Worm (Caenorhabditis elegans) whole organism, L1 larva: ENCODE measurements around the gene F32D1.3.
A peak's percentile ranks its signal among the peaks of the same experiment; 100 is the strongest.

Experiments used
- C16A3.4 ChIP-seq: fragments of 150-350 bp; optimal IDR thresholded peaks from 2 replicates; lab custom pipeline; 2014; ENCODE audit warnings: missing biosample characterization, missing genetic modification characterization
- C34B4.2 ChIP-seq: sonication (generic microtip); optimal IDR thresholded peaks from 2 replicates; lab custom pipeline; 2017; ENCODE audit warnings: mild to moderate bottlenecking, missing genetic modification characterization, missing compliant biosample characterization
- F16B12.6 ChIP-seq: fragments of 150-350 bp; optimal IDR thresholded peaks from 2 replicates; lab custom pipeline; 2014; ENCODE audit warnings: missing biosample characterization, missing genetic modification characterization
- blmp-1 ChIP-seq: fragments of 150-350 bp; optimal IDR thresholded peaks from 2 replicates; lab custom pipeline; 2014; ENCODE audit warnings: missing biosample characterization, missing genetic modification characterization
- ceh-8 ChIP-seq: fragments of 200-800 bp; sonication (Bioruptor generic); optimal IDR thresholded peaks from 2 replicates; lab custom pipeline; 2018; ENCODE audit warnings: mild to moderate bottlenecking, missing genetic modification characterization, moderate library complexity, missing compliant biosample characterization
- ceh-90 ChIP-seq: sonication (generic microtip); optimal IDR thresholded peaks from 2 replicates; lab custom pipeline; 2016; ENCODE audit warnings: missing genetic modification characterization, missing compliant biosample characterization
- efl-1 ChIP-seq, 4 experiments: fragments of 150-350 bp; optimal IDR thresholded peaks in 3 of 4; peaks in 1 of 4; 1 replicate in 1 of 4; 2 replicates in 3 of 4; lab custom pipeline; 2014; ENCODE audit warnings: missing biosample characterization in 2 of 4, missing genetic modification characterization in 2 of 4, missing genetic modification reagents in 2 of 4
- egl-13 ChIP-seq: sonication (generic microtip); optimal IDR thresholded peaks from 2 replicates; lab custom pipeline; 2016; ENCODE audit warnings: missing genotype, missing genetic modification reagents, missing genetic modification characterization, missing compliant biosample characterization
- elt-3 ChIP-seq, 6 experiments: fragments of 150-350 bp in 1 of 6; sonication (generic microtip); optimal IDR thresholded peaks; 2 replicates each; lab custom pipeline; 2017 to 2018; ENCODE audit warnings: missing biosample characterization in 6 of 6, missing genetic modification characterization in 6 of 6, inconsistent platforms in 1 of 6
- ets-5 ChIP-seq: fragments of 200-800 bp; sonication (Bioruptor generic); IDR thresholded peaks from 2 replicates; pipeline ENCODE4 v1.3.6; 2022; ENCODE audit warnings: missing genetic modification characterization, missing compliant biosample characterization
- fkh-4 ChIP-seq: sonication (generic microtip); optimal IDR thresholded peaks from 2 replicates; lab custom pipeline; 2016; ENCODE audit warnings: missing compliant biosample characterization, missing genetic modification characterization, borderline replicate concordance
- fkh-8 ChIP-seq: sonication (generic microtip); optimal IDR thresholded peaks from 2 replicates; lab custom pipeline; 2016; ENCODE audit warnings: mild to moderate bottlenecking, missing genetic modification characterization, missing compliant biosample characterization
- fos-1 ChIP-seq: fragments of 150-350 bp; optimal IDR thresholded peaks from 2 replicates; lab custom pipeline; 2014; ENCODE audit warnings: missing biosample characterization, missing genetic modification characterization
- grh-1 ChIP-seq: fragments of 200-800 bp; sonication (Bioruptor generic); IDR thresholded peaks from 2 replicates; pipeline ENCODE4 v1.3.6; 2022; ENCODE audit warnings: missing genetic modification reagents, missing genetic modification characterization, missing compliant biosample characterization
- hlh-17 ChIP-seq: fragments of 200-800 bp; sonication (Bioruptor generic); optimal IDR thresholded peaks from 2 replicates; lab custom pipeline; 2018; ENCODE audit warnings: missing genetic modification characterization, mild to moderate bottlenecking, missing compliant biosample characterization, moderate library complexity, borderline replicate concordance
- hpl-2 ChIP-seq: fragments of 150-350 bp; optimal IDR thresholded peaks from 2 replicates; lab custom pipeline; 2014; ENCODE audit warnings: missing biosample characterization, missing genetic modification reagents, missing genetic modification characterization
- lin-13 ChIP-seq: fragments of 150-350 bp; optimal IDR thresholded peaks from 2 replicates; lab custom pipeline; 2014; ENCODE audit warnings: missing biosample characterization, missing genetic modification reagents, missing genetic modification characterization
- lin-14 ChIP-seq: fragments of 200-800 bp; sonication (Bioruptor generic); optimal IDR thresholded peaks from 2 replicates; lab custom pipeline; 2018; ENCODE audit warnings: mild to moderate bottlenecking, missing genetic modification characterization, moderate library complexity, missing compliant biosample characterization
- lin-35 ChIP-seq, 2 experiments: fragments of 150-350 bp; optimal IDR thresholded peaks; 2 replicates each; lab custom pipeline; 2014; ENCODE audit warnings: missing biosample characterization in 2 of 2, missing genetic modification characterization in 2 of 2, missing genetic modification reagents in 2 of 2
- lin-39 ChIP-seq: fragments of 150-350 bp; optimal IDR thresholded peaks from 2 replicates; lab custom pipeline; 2014; ENCODE audit warnings: missing biosample characterization, missing genetic modification reagents, missing genetic modification characterization
- lir-3 ChIP-seq: sonication (generic microtip); optimal IDR thresholded peaks from 2 replicates; lab custom pipeline; 2016; ENCODE audit warnings: mild to moderate bottlenecking, missing genetic modification characterization, moderate library complexity, missing compliant biosample characterization; ENCODE audit not compliant: poor library complexity
- lsy-2 ChIP-seq, 2 experiments: fragments of 150-350 bp; optimal IDR thresholded peaks; 2 replicates each; lab custom pipeline; 2014; ENCODE audit warnings: missing biosample characterization in 2 of 2, missing genetic modification characterization in 2 of 2
- mdl-1 ChIP-seq, 2 experiments: fragments of 150-350 bp; optimal IDR thresholded peaks; 2 replicates each; lab custom pipeline; 2014 to 2017; ENCODE audit warnings: missing biosample characterization in 2 of 2, missing genetic modification characterization in 2 of 2, inconsistent platforms in 1 of 2
- mef-2 ChIP-seq: fragments of 150-350 bp; optimal IDR thresholded peaks from 2 replicates; lab custom pipeline; 2014; ENCODE audit warnings: missing biosample characterization, missing genetic modification characterization
- mep-1 ChIP-seq: fragments of 150-350 bp; optimal IDR thresholded peaks from 2 replicates; lab custom pipeline; 2014; ENCODE audit warnings: missing biosample characterization, missing genetic modification characterization
- nhr-11 ChIP-seq: fragments of 150-350 bp; optimal IDR thresholded peaks from 2 replicates; lab custom pipeline; 2014; ENCODE audit warnings: missing biosample characterization, missing genetic modification characterization
- nhr-12 ChIP-seq: sonication (generic microtip); optimal IDR thresholded peaks from 2 replicates; lab custom pipeline; 2017; ENCODE audit warnings: missing biosample characterization, missing genetic modification characterization
- nhr-47 ChIP-seq: sonication (generic microtip); optimal IDR thresholded peaks from 2 replicates; lab custom pipeline; 2016; ENCODE audit warnings: mild to moderate bottlenecking, missing genetic modification characterization, moderate library complexity, missing compliant biosample characterization
- nhr-76 ChIP-seq: sonication (generic microtip); optimal IDR thresholded peaks from 2 replicates; lab custom pipeline; 2017; ENCODE audit warnings: missing biosample characterization, missing genetic modification characterization
- nhr-84 ChIP-seq: sonication (generic microtip); optimal IDR thresholded peaks from 2 replicates; lab custom pipeline; 2017; ENCODE audit warnings: missing biosample characterization, missing genetic modification characterization
- nhr-85 ChIP-seq: sonication (generic microtip); peaks from one replicate; lab custom pipeline; 2016; ENCODE audit warnings: missing genetic modification characterization, inconsistent platforms, missing compliant biosample characterization
- pag-3 ChIP-seq: sonication (generic microtip); optimal IDR thresholded peaks from 2 replicates; lab custom pipeline; 2017; ENCODE audit warnings: missing genetic modification characterization, mild to moderate bottlenecking, missing compliant biosample characterization, antibody characterized with exemption, borderline replicate concordance; ENCODE audit not compliant: insufficient read depth
- pax-3 ChIP-seq: fragments of 200-800 bp; sonication (Bioruptor generic); optimal IDR thresholded peaks from 2 replicates; lab custom pipeline; 2018; ENCODE audit warnings: mild to moderate bottlenecking, missing genetic modification characterization, moderate library complexity, missing compliant biosample characterization
- rnt-1 ChIP-seq: sonication (generic microtip); optimal IDR thresholded peaks from 2 replicates; lab custom pipeline; 2016; ENCODE audit warnings: mild to moderate bottlenecking, missing genetic modification characterization, moderate library complexity, missing compliant biosample characterization
- snpc-4 ChIP-seq: fragments of 150-350 bp; optimal IDR thresholded peaks from 2 replicates; lab custom pipeline; 2014; ENCODE audit warnings: missing biosample characterization, missing genetic modification characterization
- snu-23 ChIP-seq: sonication (generic microtip); optimal IDR thresholded peaks from 2 replicates; lab custom pipeline; 2016; ENCODE audit warnings: missing genetic modification characterization, missing compliant biosample characterization
- sox-4 ChIP-seq: sonication (generic microtip); optimal IDR thresholded peaks from 2 replicates; lab custom pipeline; 2016; ENCODE audit warnings: missing genetic modification characterization, missing compliant biosample characterization
- tbx-2 ChIP-seq: sonication (generic microtip); optimal IDR thresholded peaks from 2 replicates; lab custom pipeline; 2016; ENCODE audit warnings: missing genetic modification characterization, missing compliant biosample characterization
- tlp-1 ChIP-seq: fragments of 150-350 bp; optimal IDR thresholded peaks from 2 replicates; lab custom pipeline; 2014; ENCODE audit warnings: missing biosample characterization, missing genetic modification characterization
- unc-30 ChIP-seq: sonication (generic microtip); optimal IDR thresholded peaks from 2 replicates; lab custom pipeline; 2017; ENCODE audit warnings: missing biosample characterization, missing genetic modification characterization
- unc-86 ChIP-seq: sonication (generic microtip); optimal IDR thresholded peaks from 2 replicates; lab custom pipeline; 2016; ENCODE audit warnings: missing genetic modification characterization, missing compliant biosample characterization
- vab-15 ChIP-seq: sonication (generic microtip); optimal IDR thresholded peaks from 2 replicates; lab custom pipeline; 2017; ENCODE audit warnings: missing genotype, mild to moderate bottlenecking, missing genetic modification characterization, missing compliant biosample characterization
- zip-4 ChIP-seq: fragments of 200-800 bp; sonication (Bioruptor generic); optimal IDR thresholded peaks from 2 replicates; lab custom pipeline; 2018; ENCODE audit warnings: mild to moderate bottlenecking, missing genetic modification characterization, moderate library complexity, missing compliant biosample characterization
- ztf-11 ChIP-seq, 2 experiments: sonication (generic microtip); optimal IDR thresholded peaks; 2 replicates each; lab custom pipeline; 2016 to 2017; ENCODE audit warnings: missing genetic modification characterization in 2 of 2, missing biosample characterization in 1 of 2, missing compliant biosample characterization in 1 of 2
- ztf-4 ChIP-seq: fragments of 150-350 bp; optimal IDR thresholded peaks from 2 replicates; lab custom pipeline; 2014; ENCODE audit warnings: missing biosample characterization, missing genetic modification characterization

F32D1.3 gene

ce11 chrV:4361505-4361904 is at the start of gene F32D1.3:
F32D1.3 (minus strand) TSS chrV:4361569.
- TF ChIP-seq nhr-84 (tag; lab: Kevin White, UChicago) (no peak), blmp-1 (tag; lab: Kevin White, UChicago) (peak; percentile 12)
- TF ChIP-seq, all 84 proteins: peak for 1

- TF ChIP-seq snpc-4 (no peak), F16B12.6 (tag; lab: Kevin White, UChicago) (no peak), ceh-8 (no peak), mef-2 (tag; lab: Kevin White, UChicago) (no peak), lin-35 (GFP tag; optimal IDR thresholded peaks at IDR 0.05; lab: Kevin White, UChicago) (no peak), hpl-2 (no peak), elt-3 (tag; optimal IDR thresholded peaks at IDR 0.05; lab: Kevin White, UChicago) (no peak), snu-23 (no peak), nhr-47 (tag; lab: Kevin White, UChicago) (no peak), lsy-2 (tag; optimal IDR thresholded peaks at IDR 0.05; lab: Kevin White, UChicago) (no peak), pag-3 (tag; lab: Kevin White, UChicago) (no peak)
These were observed 49.3 kb upstream of the F32D1.3 start, which contains the start of gene Y47D7A.3 for ce11 chrV:4410643-4411042. Y47D7A.3 (plus strand) TSS chrV:4410943.

- TF ChIP-seq nhr-76 (tag; lab: Kevin White, UChicago) = no peak
- TF ChIP-seq mef-2 (tag; lab: Kevin White, UChicago) = no peak
- TF ChIP-seq vab-15 (tag; lab: Kevin White, UChicago) = no peak
- no peak for TF ChIP-seq ceh-8
- no peak for TF ChIP-seq unc-30 (tag; lab: Kevin White, UChicago)
- TF ChIP-seq mdl-1 (tag; optimal IDR thresholded peaks at IDR 0.05; lab: Kevin White, UChicago) = no peak
- TF ChIP-seq nhr-11 (tag; lab: Kevin White, UChicago) = no peak
These were observed 46.1 kb upstream of the F32D1.3 start, which contains the start of gene nhr-118 for ce11 chrV:4407519-4407918. nhr-118 (plus strand) TSS chrV:4407819.

- TF ChIP-seq nhr-76 (tag; lab: Kevin White, UChicago) (no peak), lin-39 (tag; lab: Kevin White, UChicago) (no peak), lin-14 (GFP tag; lab: Kevin White, UChicago) (no peak), egl-13 (tag; lab: Kevin White, UChicago) (no peak), zip-4 (no peak), nhr-47 (tag; lab: Kevin White, UChicago) (no peak), sox-4 (tag; lab: Kevin White, UChicago) (no peak), ztf-4 (tag; lab: Kevin White, UChicago) (no peak), nhr-12 (tag; lab: Kevin White, UChicago) (no peak), fkh-8 (tag; lab: Kevin White, UChicago) (no peak), C34B4.2 (tag; lab: Kevin White, UChicago) (no peak), hpl-2 (no peak), fkh-4 (no peak), lin-13 (GFP tag; lab: Kevin White, UChicago) (no peak), tbx-2 (tag; lab: Kevin White, UChicago) (no peak), ets-5 (GFP tag; lab: Robert Waterston, UW) (no peak), rnt-1 (tag; lab: Kevin White, UChicago) (no peak), mep-1 (tag; lab: Kevin White, UChicago) (no peak), grh-1 (GFP tag; lab: Robert Waterston, UW) (no peak)
These were observed 40.5 kb upstream of the F32D1.3 start, which contains the start of gene F13A2.5 for ce11 chrV:4401865-4402264. F13A2.5 (minus strand) TSS chrV:4401965.

ce11 chrV:4400118-4400517 is 38.7 kb upstream of the F32D1.3 start, which contains the start of gene F13A2.4:
F13A2.4 (minus strand) TSS chrV:4400218.
- TF ChIP-seq unc-86 (tag; lab: Kevin White, UChicago) (no peak), C16A3.4 (tag; lab: Kevin White, UChicago) (no peak), efl-1 (optimal IDR thresholded peaks at IDR 0.05; lab: Kevin White, UChicago) (no peak), efl-1 (GFP tag; optimal IDR thresholded peaks at IDR 0.05 in 1 of 2; lab: Kevin White, UChicago) (no peak), sox-4 (tag; lab: Kevin White, UChicago) (no peak), nhr-85 (tag; lab: Kevin White, UChicago) (no peak), elt-3 (tag; optimal IDR thresholded peaks at IDR 0.05; lab: Kevin White, UChicago) (no peak), ztf-11 (tag; optimal IDR thresholded peaks at IDR 0.05; lab: Kevin White, UChicago) (no peak), lir-3 (tag; lab: Kevin White, UChicago) (no peak), fkh-8 (tag; lab: Kevin White, UChicago) (no peak), fos-1 (tag; lab: Kevin White, UChicago) (no peak), hlh-17 (no peak), ztf-4 (tag; lab: Kevin White, UChicago) (no peak), tlp-1 (tag; lab: Kevin White, UChicago) (no peak), ceh-90 (no peak), pax-3 (tag; lab: Kevin White, UChicago) (no peak), pag-3 (tag; lab: Kevin White, UChicago) (no peak), lsy-2 (tag; optimal IDR thresholded peaks at IDR 0.05; lab: Kevin White, UChicago) (no peak)
